Fruit fly (Drosophila melanogaster) Kc167 (cell line): Measurements from ENCODE around the gene LanB1.

Source experiments
- Myc ChIP-seq: fragments of >200 bp; optimal IDR thresholded peaks from 2 replicates; lab custom pipeline; 2017; ENCODE audit warnings: missing external identifiers
- Sin3A ChIP-seq: fragments of >200 bp; optimal IDR thresholded peaks from 2 replicates; lab custom pipeline; 2018; ENCODE audit warnings: missing external identifiers
- h ChIP-seq: fragments of >200 bp; optimal IDR thresholded peaks from 3 replicates; lab custom pipeline; 2018; ENCODE audit warnings: missing external identifiers
- insv ChIP-seq: fragments of >200 bp; optimal IDR thresholded peaks from 3 replicates; lab custom pipeline; 2018; ENCODE audit warnings: missing external identifiers
- psq ChIP-seq: fragments of >200 bp; optimal IDR thresholded peaks from 2 replicates; lab custom pipeline; 2017; ENCODE audit warnings: missing external identifiers
- ttk ChIP-seq: sonication (Bioruptor generic); optimal IDR thresholded peaks from 2 replicates; lab custom pipeline; 2017; ENCODE audit warnings: missing external identifiers

Gene LanB1

dm6 chr2L:7791356-7791738, 19.9 kb upstream of the LanB1 start:
- TF ChIP-seq insv (lab: Kevin White, UChicago) (no peak), psq (lab: Kevin White, UChicago) (no peak), h (no peak), ttk (lab: Kevin White, UChicago) (no peak), Myc (no peak), Sin3A (lab: Kevin White, UChicago) (no peak)

dm6 chr2L:7794689-7795475, 16.4 kb upstream of the LanB1 start:
- TF ChIP-seq Sin3A (lab: Kevin White, UChicago), result no peak

- TF ChIP-seq ttk (lab: Kevin White, UChicago) (no peak), psq (lab: Kevin White, UChicago) (no peak), Myc (no peak), h (no peak), insv (lab: Kevin White, UChicago) (no peak), Sin3A (lab: Kevin White, UChicago) (no peak)
Measured at dm6 chr2L:7795859-7796258, 15.4 kb upstream of the LanB1 start, which contains the start of gene LKRSDH. Gene LKRSDH (minus strand): TSS chr2L:7795959.

- TF ChIP-seq h, result no peak
- TF ChIP-seq Sin3A (lab: Kevin White, UChicago), result no peak
- no peak for TF ChIP-seq psq (lab: Kevin White, UChicago)
- TF ChIP-seq ttk (lab: Kevin White, UChicago), result no peak
- no peak for TF ChIP-seq Myc
- TF ChIP-seq insv (lab: Kevin White, UChicago), result no peak
Measured at dm6 chr2L:7799804-7800433, 11.3 kb upstream of the LanB1 start, which contains the start of the genes Herp and r2d2. Gene Herp (minus strand): TSS chr2L:7800058. Gene r2d2 (plus strand): TSS chr2L:7800147.

dm6 chr2L:7807563-7807962, 3.7 kb upstream of the LanB1 start:
- TF ChIP-seq h (no peak), psq (lab: Kevin White, UChicago) (no peak), Sin3A (lab: Kevin White, UChicago) (no peak), ttk (lab: Kevin White, UChicago) (no peak), insv (lab: Kevin White, UChicago) (no peak), Myc (no peak)

DNA sequence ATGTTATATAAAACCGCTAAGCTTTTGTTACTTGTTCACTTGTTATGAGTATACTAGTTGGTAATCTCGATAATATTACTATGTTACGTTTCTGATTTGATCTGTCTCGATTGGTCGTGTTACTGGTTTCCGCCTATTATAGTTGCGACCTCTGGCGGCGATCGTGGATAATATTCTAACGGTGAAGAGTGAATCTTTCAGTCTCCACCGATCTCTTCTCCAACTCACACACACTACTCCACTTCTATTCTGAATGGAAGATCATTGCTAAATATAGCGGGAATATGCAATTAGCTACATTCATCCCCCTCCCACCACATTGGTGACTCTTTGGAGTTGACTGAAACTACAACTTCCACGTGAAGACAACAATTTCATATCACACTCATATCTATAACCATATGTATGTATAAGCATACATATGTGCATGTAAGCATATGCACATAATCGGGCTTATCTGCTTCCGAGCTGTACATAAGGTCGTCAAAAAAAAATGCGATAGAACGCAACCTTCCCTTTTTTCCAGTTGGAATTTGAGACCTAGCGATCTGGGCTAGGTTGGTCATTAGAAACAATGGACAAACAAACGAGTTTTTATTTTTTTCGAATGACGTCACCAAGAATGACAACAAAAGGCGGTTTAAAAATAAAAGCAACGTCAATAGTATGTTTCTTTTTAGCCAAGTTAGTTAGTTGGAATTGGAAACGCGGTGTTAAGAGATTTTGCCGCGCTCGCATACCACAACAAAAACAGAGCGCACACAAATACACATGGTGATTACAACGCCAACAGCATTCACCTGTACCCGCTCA, 2.1 kb upstream of the LanB1 start:
- TF ChIP-seq h (no peak), Myc (no peak), Sin3A (lab: Kevin White, UChicago) (no peak), insv (lab: Kevin White, UChicago) (no peak), ttk (lab: Kevin White, UChicago) (no peak), psq (lab: Kevin White, UChicago) (no peak)

DNA sequence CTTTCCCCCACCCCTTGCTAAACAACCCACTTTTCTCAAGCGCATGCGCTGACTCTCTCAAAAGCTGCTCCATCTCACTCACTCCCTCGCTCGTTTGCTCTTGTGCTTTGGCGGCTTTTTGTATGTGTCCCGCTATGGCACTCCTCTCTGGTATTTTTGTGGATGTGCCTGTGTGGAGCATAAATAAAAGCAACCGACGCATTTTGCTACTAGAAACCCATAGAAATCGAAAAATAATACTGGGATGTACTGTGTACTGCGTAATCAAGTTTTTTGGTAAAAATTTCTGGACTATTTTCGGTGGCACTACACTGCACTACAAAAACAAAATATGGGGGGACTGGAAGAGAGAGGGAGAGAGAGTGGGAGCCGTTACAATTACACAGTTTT, 1.5 kb upstream of the LanB1 start:
- TF ChIP-seq Sin3A (lab: Kevin White, UChicago) (no peak), psq (lab: Kevin White, UChicago) (no peak), h (no peak), insv (lab: Kevin White, UChicago) (no peak), ttk (lab: Kevin White, UChicago) (no peak), Myc (no peak)

DNA sequence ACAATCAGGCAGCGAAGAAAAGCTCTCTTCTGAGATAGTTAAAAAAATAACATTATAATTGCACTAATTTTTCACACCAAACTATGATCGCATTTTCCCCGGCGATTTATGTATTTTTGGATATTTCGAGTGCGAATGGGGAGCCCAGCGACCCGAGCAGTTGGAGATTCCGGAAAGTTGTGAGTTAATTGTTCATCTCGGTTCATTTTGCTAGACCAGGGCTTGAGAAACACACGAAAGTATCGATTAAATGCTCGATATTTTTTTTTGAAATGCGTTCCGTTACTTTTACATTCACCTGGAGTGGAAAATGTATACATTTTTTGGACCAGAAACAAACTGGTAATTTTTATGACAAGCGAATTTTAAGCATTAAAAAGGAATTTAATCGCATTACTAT, 719 bp upstream of the LanB1 start, which contains the start of gene Cdc14:
TSS of gene Cdc14 (minus strand) at position 185 of the 400 bp plus-strand sequence.
- no peak for TF ChIP-seq ttk (lab: Kevin White, UChicago)
- no peak for TF ChIP-seq Sin3A (lab: Kevin White, UChicago)
- no peak for TF ChIP-seq insv (lab: Kevin White, UChicago)
- TF ChIP-seq Myc, result no peak
- no peak for TF ChIP-seq psq (lab: Kevin White, UChicago)
- no peak for TF ChIP-seq h

- no peak for TF ChIP-seq ttk (lab: Kevin White, UChicago)
- no peak for TF ChIP-seq Myc
- TF ChIP-seq Sin3A (lab: Kevin White, UChicago), result no peak
- no peak for TF ChIP-seq h
Measured at dm6 chr2L:7812555-7813339, 1.5 kb downstream of the LanB1 start.

DNA sequence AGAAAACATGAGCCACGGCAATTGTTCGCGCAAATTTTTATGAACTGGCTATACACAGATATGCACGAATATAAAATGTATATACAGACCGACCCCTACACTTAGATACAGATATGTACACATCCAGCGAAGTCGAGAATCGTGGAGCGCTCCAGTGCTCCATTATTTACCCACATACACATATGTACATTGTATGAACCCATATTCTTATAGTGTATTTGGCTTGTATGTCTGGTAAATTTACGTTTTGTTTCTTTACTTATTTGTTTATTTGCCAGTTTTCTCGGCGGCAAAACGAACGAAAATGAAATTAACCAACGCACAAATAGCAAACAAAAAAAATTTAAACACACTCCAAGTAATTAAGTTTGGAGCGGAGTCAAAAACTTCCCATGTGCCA, 2.1 kb downstream of the LanB1 start:
- TF ChIP-seq insv (lab: Kevin White, UChicago) (no peak), ttk (lab: Kevin White, UChicago) (no peak), Sin3A (lab: Kevin White, UChicago) (no peak), Myc (no peak), h (no peak), psq (lab: Kevin White, UChicago) (no peak)

dm6 chr2L:7820408-7820807, 9.2 kb downstream of the LanB1 start:
- TF ChIP-seq insv (lab: Kevin White, UChicago) (no peak), Sin3A (lab: Kevin White, UChicago) (no peak), ttk (lab: Kevin White, UChicago) (no peak), h (no peak), Myc (no peak), psq (lab: Kevin White, UChicago) (no peak)
